Fruit fly (Drosophila melanogaster): Measurements from ENCODE around the gene Ada.

The Ada gene

dm6 chr3R:9057398-9058058 lies 7.5 kb upstream of the Ada start (continued):
- TF ChIP-seq Eip75B (GFP tag; optimal IDR thresholded peaks at IDR 0.05), result peak; percentile 79
- peak; percentile 83 for TF ChIP-seq lz (GFP tag; optimal IDR thresholded peaks at IDR 0.05)
- peak; percentile 86 for TF ChIP-seq Ets96B (tag; optimal IDR thresholded peaks at IDR 0.05)
- TF ChIP-seq achi (GFP tag; optimal IDR thresholded peaks at IDR 0.05), result peak; percentile 92
- peak; percentile 77 for TF ChIP-seq spab (GFP tag; optimal IDR thresholded peaks at IDR 0.05)
- TF ChIP-seq CG6163 (GFP tag; IDR thresholded peaks at IDR 0.05), result no peak
- TF ChIP-seq Sox14 (GFP tag; optimal IDR thresholded peaks at IDR 0.05), result peak; percentile 86
- TF ChIP-seq topi (GFP tag; optimal IDR thresholded peaks at IDR 0.05), result peak; percentile 92
- TF ChIP-seq Eip93F (GFP tag; optimal IDR thresholded peaks at IDR 0.05), result peak; percentile 90
- TF ChIP-seq acj6 (GFP tag; optimal IDR thresholded peaks at IDR 0.05), result peak; percentile 87
- TF ChIP-seq CG32006 (GFP tag; optimal IDR thresholded peaks at IDR 0.05), result peak; percentile 99
- peak; percentile 96 for TF ChIP-seq CG4318 (GFP tag; optimal IDR thresholded peaks at IDR 0.05)
- TF ChIP-seq CG31627 (GFP tag; optimal IDR thresholded peaks at IDR 0.05), result peak; percentile 68
- peak; percentile 88 for TF ChIP-seq svp (GFP tag)
- TF ChIP-seq Eip78C (GFP tag), result peak; percentile 97
- TF ChIP-seq Lpt (GFP tag; optimal IDR thresholded peaks at IDR 0.05), result peak; percentile 94
- TF ChIP-seq dac (GFP tag; optimal IDR thresholded peaks at IDR 0.05), result peak; percentile 94
- peak; percentile 93 for TF ChIP-seq CG10631 (GFP tag; optimal IDR thresholded peaks at IDR 0.05)
- TF ChIP-seq Blimp-1 (GFP tag; optimal IDR thresholded peaks at IDR 0.05), result peak; percentile 100
- peak; percentile 87 for TF ChIP-seq cyc (GFP tag; optimal IDR thresholded peaks at IDR 0.05)
- TF ChIP-seq Met (GFP tag; optimal IDR thresholded peaks at IDR 0.05), result peak; percentile 91
- TF ChIP-seq CG1621 (tag; optimal IDR thresholded peaks at IDR 0.05), result peak; percentile 68
- peak; percentile 82 for TF ChIP-seq CG8632 (GFP tag; optimal IDR thresholded peaks at IDR 0.05)
- peak; percentile 87 for TF ChIP-seq pdm3 (GFP tag; optimal IDR thresholded peaks at IDR 0.05)

dm6 chr3R:9062756-9063155 lies 2.2 kb upstream of the Ada start:
- TF ChIP-seq topi (GFP tag; optimal IDR thresholded peaks at IDR 0.05) (peak; percentile 1), spab (GFP tag; optimal IDR thresholded peaks at IDR 0.05) (no peak), vri (GFP tag; optimal IDR thresholded peaks at IDR 0.05) (no peak), CG8119 (GFP tag; IDR thresholded peaks at IDR 0.05) (no peak), salr (GFP tag; optimal IDR thresholded peaks at IDR 0.05) (no peak), Ets96B (tag; optimal IDR thresholded peaks at IDR 0.05) (no peak), Met (GFP tag; optimal IDR thresholded peaks at IDR 0.05) (no peak), ss (GFP tag; optimal IDR thresholded peaks at IDR 0.05) (no peak), CG34406 (GFP tag; optimal IDR thresholded peaks at IDR 0.05) (no peak), CG3032 (tag; optimal IDR thresholded peaks at IDR 0.05) (no peak), CG10631 (GFP tag; optimal IDR thresholded peaks at IDR 0.05) (no peak), Eip93F (GFP tag; optimal IDR thresholded peaks at IDR 0.05) (no peak), Hr4 (GFP tag; optimal IDR thresholded peaks at IDR 0.05) (no peak), cyc (GFP tag; optimal IDR thresholded peaks at IDR 0.05) (peak; percentile 28), Eip78C (GFP tag) (peak; percentile 2), Sox102F (GFP tag; optimal IDR thresholded peaks at IDR 0.05) (no peak), dac (GFP tag; optimal IDR thresholded peaks at IDR 0.05) (no peak), Gug (GFP tag; IDR thresholded peaks at IDR 0.05) (peak; percentile 59), CG11294 (GFP tag; IDR thresholded peaks at IDR 0.05) (peak; percentile 33; the same call in 1 of the 2 replicates), CG8632 (GFP tag; optimal IDR thresholded peaks at IDR 0.05) (no peak), eg (GFP tag; IDR thresholded peaks at IDR 0.05) (peak; percentile 74), pdm3 (GFP tag; optimal IDR thresholded peaks at IDR 0.05) (peak; percentile 37), CG6808 (GFP tag; optimal IDR thresholded peaks at IDR 0.05) (no peak), CG11902 (GFP tag; optimal IDR thresholded peaks at IDR 0.05) (peak; percentile 18), CG16779 (tag; optimal IDR thresholded peaks at IDR 0.05) (no peak), OdsH (GFP tag; optimal IDR thresholded peaks at IDR 0.05) (no peak), CG3919 (GFP tag; optimal IDR thresholded peaks at IDR 0.05) (peak; percentile 50), Ets21C (GFP tag; optimal IDR thresholded peaks at IDR 0.05) (no peak), fd85E (GFP tag; optimal IDR thresholded peaks at IDR 0.05) (no peak), Blimp-1 (GFP tag; optimal IDR thresholded peaks at IDR 0.05) (no peak), Sox14 (GFP tag; optimal IDR thresholded peaks at IDR 0.05) (no peak), Smox (GFP tag; optimal IDR thresholded peaks at IDR 0.05) (no peak), net (GFP tag; optimal IDR thresholded peaks at IDR 0.05) (no peak), CG11762 (GFP tag; optimal IDR thresholded peaks at IDR 0.05; ENCODE audit: insufficient read depth) (no peak), Lpt (GFP tag; optimal IDR thresholded peaks at IDR 0.05) (no peak), esn (GFP tag; optimal IDR thresholded peaks at IDR 0.05) (peak; percentile 39), CG31627 (GFP tag; optimal IDR thresholded peaks at IDR 0.05) (peak; percentile 38), fd59A (GFP tag; optimal IDR thresholded peaks at IDR 0.05) (no peak), lz (GFP tag; optimal IDR thresholded peaks at IDR 0.05) (peak; percentile 4)
